Worm (Caenorhabditis elegans) whole organism, young adult: Measurements from ENCODE around the gene T28D6.3.

Experiments
- B0019.2 ChIP-seq: fragments of 200-800 bp; sonication (Bioruptor generic); conservative IDR thresholded peaks from 2 replicates; pipeline ENCODE4 v1.3.6; 2022; ENCODE audit warnings: missing genetic modification reagents, missing genetic modification characterization, missing compliant biosample characterization
- C17E4.6 ChIP-seq: fragments of 200-800 bp; sonication (Bioruptor generic); IDR thresholded peaks from 2 replicates; pipeline ENCODE4 v1.3.6; 2022; ENCODE audit warnings: missing genetic modification reagents, missing genetic modification characterization, missing compliant biosample characterization
- F22D6.2 ChIP-seq: sonication (generic microtip); optimal IDR thresholded peaks from 2 replicates; lab custom pipeline; 2016; ENCODE audit warnings: mild to moderate bottlenecking, missing genetic modification characterization, missing compliant biosample characterization
- F23B12.7 ChIP-seq: sonication (generic microtip); optimal IDR thresholded peaks from 2 replicates; lab custom pipeline; 2017; ENCODE audit warnings: missing genetic modification characterization, mild to moderate bottlenecking, missing compliant biosample characterization, antibody characterized with exemption, moderate library complexity; ENCODE audit not compliant: insufficient read depth
- F37B4.10 ChIP-seq: fragments of 200-800 bp; sonication (Bioruptor generic); IDR thresholded peaks from 2 replicates; pipeline ENCODE4 v1.3.6; 2022; ENCODE audit warnings: missing genetic modification characterization, missing compliant biosample characterization
- F55B11.4 ChIP-seq: sonication (generic microtip); optimal IDR thresholded peaks from 2 replicates; lab custom pipeline; 2016; ENCODE audit warnings: missing compliant biosample characterization, missing genetic modification characterization, borderline replicate concordance; ENCODE audit not compliant: insufficient read depth
- F57A8.1 ChIP-seq: fragments of 200-800 bp; sonication (Bioruptor generic); optimal IDR thresholded peaks from 2 replicates; lab custom pipeline; 2018; ENCODE audit warnings: mild to moderate bottlenecking, missing genetic modification characterization, moderate library complexity, missing compliant biosample characterization
- T26A5.8 ChIP-seq: sonication (generic microtip); optimal IDR thresholded peaks from 2 replicates; lab custom pipeline; 2016; ENCODE audit warnings: missing genetic modification characterization, missing compliant biosample characterization
- Y56A3A.18 ChIP-seq: fragments of 200-800 bp; sonication (Bioruptor generic); IDR thresholded peaks from 2 replicates; pipeline ENCODE4 v1.3.6; 2022; ENCODE audit warnings: missing genetic modification reagents, missing genetic modification characterization, missing compliant biosample characterization
- Y79H2A.3 ChIP-seq: fragments of 200-800 bp; sonication (Bioruptor generic); conservative IDR thresholded peaks from 2 replicates; pipeline ENCODE4 v1.3.6; 2022; ENCODE audit warnings: missing genetic modification reagents, missing genetic modification characterization, missing compliant biosample characterization
- ZK185.1 ChIP-seq: sonication (generic microtip); optimal IDR thresholded peaks from 2 replicates; lab custom pipeline; 2016; ENCODE audit warnings: mild to moderate bottlenecking, missing genetic modification characterization, missing compliant biosample characterization; ENCODE audit not compliant: poor library complexity, severe bottlenecking
- akir-1 ChIP-seq: fragments of 200-800 bp; sonication (Bioruptor generic); optimal IDR thresholded peaks from 2 replicates; lab custom pipeline; 2018; ENCODE audit warnings: mild to moderate bottlenecking, missing genetic modification characterization, moderate library complexity, missing compliant biosample characterization
- attf-5 ChIP-seq: fragments of 200-800 bp; sonication (Bioruptor generic); optimal IDR thresholded peaks from 2 replicates; lab custom pipeline; 2018; ENCODE audit warnings: mild to moderate bottlenecking, missing genetic modification characterization, missing compliant biosample characterization
- attf-6 ChIP-seq: fragments of 200-800 bp; sonication (Bioruptor generic); IDR thresholded peaks from 2 replicates; pipeline ENCODE4 v1.3.6; 2022; ENCODE audit warnings: missing genetic modification reagents, missing genetic modification characterization, missing compliant biosample characterization
- bed-1 ChIP-seq: fragments of 200-800 bp; sonication (Bioruptor generic); IDR thresholded peaks from 2 replicates; pipeline ENCODE4 v1.3.6; 2022; ENCODE audit warnings: missing genetic modification reagents, missing genetic modification characterization, missing compliant biosample characterization
- bed-2 ChIP-seq: fragments of 200-800 bp; sonication (Bioruptor generic); IDR thresholded peaks from 2 replicates; pipeline ENCODE4 v1.3.6; 2022; ENCODE audit warnings: missing genetic modification reagents, missing genetic modification characterization, missing compliant biosample characterization
- ceh-100 ChIP-seq: fragments of 200-800 bp; sonication (Bioruptor generic); IDR thresholded peaks from 2 replicates; pipeline ENCODE4 v1.3.6; 2022; ENCODE audit warnings: missing genetic modification reagents, missing genetic modification characterization, missing compliant biosample characterization
- ceh-40 ChIP-seq: fragments of 200-800 bp; sonication (Bioruptor generic); IDR thresholded peaks from 2 replicates; pipeline ENCODE4 v1.3.6; 2022; ENCODE audit warnings: missing genetic modification characterization, missing compliant biosample characterization
- ceh-91 ChIP-seq: fragments of 200-800 bp; sonication (Bioruptor generic); IDR thresholded peaks from 2 replicates; pipeline ENCODE4 v1.3.6; 2022; ENCODE audit warnings: missing genetic modification reagents, missing genetic modification characterization, missing compliant biosample characterization
- chd-7 ChIP-seq: sonication (generic microtip); optimal IDR thresholded peaks from 2 replicates; lab custom pipeline; 2016; ENCODE audit warnings: mild to moderate bottlenecking, missing genetic modification characterization, moderate library complexity, missing compliant biosample characterization
- die-1 ChIP-seq: sonication (generic microtip); optimal IDR thresholded peaks from 2 replicates; lab custom pipeline; 2016; ENCODE audit warnings: missing genotype, mild to moderate bottlenecking, missing genetic modification characterization, missing compliant biosample characterization
- dpff-1 ChIP-seq: sonication (generic microtip); optimal IDR thresholded peaks from 2 replicates; lab custom pipeline; 2017; ENCODE audit warnings: mild to moderate bottlenecking, missing genetic modification characterization, missing compliant biosample characterization
- egl-18 ChIP-seq: fragments of 200-800 bp; sonication (Bioruptor generic); IDR thresholded peaks from 2 replicates; pipeline ENCODE4 v1.3.6; 2022; ENCODE audit warnings: missing genetic modification reagents, missing genetic modification characterization, missing compliant biosample characterization
- egl-44 ChIP-seq: fragments of 200-800 bp; sonication (Bioruptor generic); IDR thresholded peaks from 2 replicates; pipeline ENCODE4 v1.3.6; 2022; ENCODE audit warnings: missing genetic modification reagents, missing genetic modification characterization, missing compliant biosample characterization
- egrh-3 ChIP-seq: fragments of 200-800 bp; sonication (Bioruptor generic); IDR thresholded peaks from 2 replicates; pipeline ENCODE4 v1.3.6; 2022; ENCODE audit warnings: missing genetic modification reagents, missing genetic modification characterization, missing compliant biosample characterization
- ekl-4 ChIP-seq: fragments of 200-800 bp; sonication (Bioruptor generic); IDR thresholded peaks from 2 replicates; pipeline ENCODE4 v1.3.6; 2022; ENCODE audit warnings: missing genetic modification reagents, missing genetic modification characterization, missing compliant biosample characterization
- ets-4 ChIP-seq: fragments of 200-800 bp; sonication (Bioruptor generic); optimal IDR thresholded peaks from 2 replicates; lab custom pipeline; 2018; ENCODE audit warnings: mild to moderate bottlenecking, missing genetic modification characterization, missing compliant biosample characterization
- hlh-26 ChIP-seq: fragments of 200-800 bp; sonication (Bioruptor generic); conservative IDR thresholded peaks from 2 replicates; pipeline ENCODE4 v1.3.6; 2022; ENCODE audit warnings: missing genetic modification reagents, missing genetic modification characterization, missing compliant biosample characterization
- lag-1 ChIP-seq: fragments of 200-800 bp; sonication (Bioruptor generic); IDR thresholded peaks from 2 replicates; pipeline ENCODE4 v1.3.6; 2022; ENCODE audit warnings: missing genetic modification reagents, missing genetic modification characterization, missing compliant biosample characterization
- lin-40 ChIP-seq: sonication (generic microtip); optimal IDR thresholded peaks from 2 replicates; lab custom pipeline; 2016; ENCODE audit warnings: missing genetic modification characterization, mild to moderate bottlenecking, missing compliant biosample characterization, missing genotype, missing genetic modification reagents
- lir-1 ChIP-seq: fragments of 200-800 bp; sonication (Bioruptor generic); conservative IDR thresholded peaks from 2 replicates; pipeline ENCODE4 v1.3.6; 2022; ENCODE audit warnings: missing genetic modification reagents, missing genetic modification characterization, missing compliant biosample characterization
- madf-10 ChIP-seq: sonication (generic microtip); optimal IDR thresholded peaks from 2 replicates; lab custom pipeline; 2016; ENCODE audit warnings: mild to moderate bottlenecking, missing genetic modification characterization, missing compliant biosample characterization
- madf-8 ChIP-seq: fragments of 200-800 bp; sonication (Bioruptor generic); conservative IDR thresholded peaks from 2 replicates; pipeline ENCODE4 v1.3.6; 2022; ENCODE audit warnings: missing genetic modification reagents, missing genetic modification characterization, missing compliant biosample characterization
- mcd-1 ChIP-seq: fragments of 200-800 bp; sonication (Bioruptor generic); IDR thresholded peaks from 2 replicates; pipeline ENCODE4 v1.3.6; 2022; ENCODE audit warnings: missing genetic modification reagents, missing genetic modification characterization, missing compliant biosample characterization
- mes-4 ChIP-seq: sonication (generic microtip); optimal IDR thresholded peaks from 2 replicates; lab custom pipeline; 2016; ENCODE audit warnings: missing genotype, missing genetic modification characterization, missing compliant biosample characterization
- mxl-1 ChIP-seq: sonication (generic microtip); optimal IDR thresholded peaks from 2 replicates; lab custom pipeline; 2016; ENCODE audit warnings: missing genetic modification characterization, missing compliant biosample characterization
- nfya-1 ChIP-seq: sonication (generic microtip); optimal IDR thresholded peaks from 2 replicates; lab custom pipeline; 2017; ENCODE audit warnings: antibody characterized with exemption, missing compliant biosample characterization, missing genetic modification characterization, borderline replicate concordance; ENCODE audit not compliant: insufficient read depth
- nfyb-1 ChIP-seq: fragments of 200-800 bp; sonication (Bioruptor generic); IDR thresholded peaks from 2 replicates; pipeline ENCODE4 v1.3.6; 2022; ENCODE audit warnings: missing genetic modification reagents, missing genetic modification characterization, missing compliant biosample characterization
- repo-1 ChIP-seq: sonication (generic microtip); optimal IDR thresholded peaks from 2 replicates; lab custom pipeline; 2017; ENCODE audit warnings: mild to moderate bottlenecking, missing genetic modification characterization, missing compliant biosample characterization
- snpc-3.4 ChIP-seq: sonication (generic microtip); optimal IDR thresholded peaks from 2 replicates; lab custom pipeline; 2017; ENCODE audit warnings: missing genetic modification characterization, mild to moderate bottlenecking, missing compliant biosample characterization, antibody characterized with exemption, moderate library complexity, missing genotype, missing genetic modification reagents
- somi-1 ChIP-seq: fragments of 200-800 bp; sonication (Bioruptor generic); optimal IDR thresholded peaks from 2 replicates; lab custom pipeline; 2018; ENCODE audit warnings: mild to moderate bottlenecking, missing genetic modification characterization, missing compliant biosample characterization
- tbx-9 ChIP-seq: sonication (generic microtip); optimal IDR thresholded peaks from 2 replicates; lab custom pipeline; 2016; ENCODE audit warnings: borderline replicate concordance, missing genetic modification characterization, inconsistent platforms, missing compliant biosample characterization
- tlf-1 ChIP-seq: fragments of 200-800 bp; sonication (Bioruptor generic); optimal IDR thresholded peaks from 2 replicates; lab custom pipeline; 2018; ENCODE audit warnings: mild to moderate bottlenecking, missing genetic modification characterization, missing compliant biosample characterization
- unc-130 ChIP-seq: sonication (generic microtip); optimal IDR thresholded peaks from 2 replicates; lab custom pipeline; 2016; ENCODE audit warnings: missing genetic modification reagents, missing genetic modification characterization, missing compliant biosample characterization
- unc-62 ChIP-seq: fragments of 150-350 bp; optimal IDR thresholded peaks from 2 replicates; lab custom pipeline; 2014; ENCODE audit warnings: missing biosample characterization, missing genetic modification reagents, missing genetic modification characterization
- xnd-1 ChIP-seq: sonication (generic microtip); optimal IDR thresholded peaks from 2 replicates; lab custom pipeline; 2016; ENCODE audit warnings: missing genotype, missing genetic modification reagents, missing genetic modification characterization, missing compliant biosample characterization
- zim-3 ChIP-seq: sonication (generic microtip); optimal IDR thresholded peaks from 2 replicates; lab custom pipeline; 2017; ENCODE audit warnings: mild to moderate bottlenecking, missing genetic modification characterization, moderate library complexity, missing compliant biosample characterization
- ztf-25 ChIP-seq: fragments of 200-800 bp; sonication (Bioruptor generic); IDR thresholded peaks from 2 replicates; pipeline ENCODE4 v1.3.6; 2022; ENCODE audit warnings: missing genetic modification reagents, missing genetic modification characterization, missing compliant biosample characterization
- ztf-3 ChIP-seq: fragments of 200-800 bp; sonication (Bioruptor generic); optimal IDR thresholded peaks from 2 replicates; lab custom pipeline; 2018; ENCODE audit warnings: mild to moderate bottlenecking, missing genetic modification characterization, missing compliant biosample characterization

The T28D6.3 gene

ce11 chrIII:11317164-11317620, 49.4 kb upstream of the T28D6.3 start, which contains the start of gene mcm-10 (continued):
- no peak for TF ChIP-seq zim-3 (tag; lab: Kevin White, UChicago)
- TF ChIP-seq madf-8 (GFP tag; lab: Robert Waterston, UW): peak; percentile 17; the same call in 1 of the 2 replicates
- no peak for TF ChIP-seq egl-18 (GFP tag; lab: Robert Waterston, UW)
- 0 out of 2 replicates have a peak, but pooled peaks have one; percentile 7 for TF ChIP-seq ztf-25 (GFP tag; lab: Robert Waterston, UW)
- TF ChIP-seq attf-6: no peak
- no peak for TF ChIP-seq F55B11.4
- no peak for TF ChIP-seq lir-1 (GFP tag; lab: Robert Waterston, UW)
- TF ChIP-seq ceh-91: peak; percentile 39; the same call in 1 of the 2 replicates
- no peak for TF ChIP-seq tlf-1 (GFP tag; lab: Kevin White, UChicago)
- TF ChIP-seq F37B4.10: no peak
- TF ChIP-seq chd-7 (tag; lab: Kevin White, UChicago): no peak
- TF ChIP-seq dpff-1: no peak
- TF ChIP-seq nfya-1 (tag; lab: Kevin White, UChicago): no peak
- TF ChIP-seq xnd-1 (tag; lab: Kevin White, UChicago): no peak
- TF ChIP-seq B0019.2 (GFP tag; lab: Robert Waterston, UW): no peak
- no peak for TF ChIP-seq tbx-9 (tag; lab: Kevin White, UChicago)
- TF ChIP-seq repo-1 (tag; lab: Kevin White, UChicago): no peak
- peak; percentile 79 for TF ChIP-seq lin-40 (tag; lab: Kevin White, UChicago)
- TF ChIP-seq Y79H2A.3: no peak
- TF ChIP-seq somi-1 (GFP tag; lab: Kevin White, UChicago): no peak
- no peak for TF ChIP-seq lag-1 (GFP tag; lab: Robert Waterston, UW)
- no peak for TF ChIP-seq bed-1 (GFP tag; lab: Robert Waterston, UW)
- TF ChIP-seq F57A8.1: no peak
- no peak for TF ChIP-seq hlh-26 (GFP tag; lab: Robert Waterston, UW)
- peak; percentile 21 for TF ChIP-seq madf-10 (tag; lab: Kevin White, UChicago)
- TF ChIP-seq attf-5: peak; percentile 89
- TF ChIP-seq T26A5.8: no peak
- no peak for TF ChIP-seq nfyb-1 (GFP tag; lab: Robert Waterston, UW)
- peak; percentile 51 for TF ChIP-seq unc-130
- peak; percentile 41 for TF ChIP-seq snpc-3.4 (tag; lab: Kevin White, UChicago)
- TF ChIP-seq F23B12.7: peak; percentile 48
- no peak for TF ChIP-seq mes-4 (tag; lab: Kevin White, UChicago)
- no peak for TF ChIP-seq die-1 (tag; lab: Kevin White, UChicago)
- no peak for TF ChIP-seq Y56A3A.18 (GFP tag; lab: Robert Waterston, UW)
- TF ChIP-seq ceh-40 (GFP tag; lab: Robert Waterston, UW): no peak
- TF ChIP-seq ceh-100: peak; percentile 96
- no peak for TF ChIP-seq mxl-1 (tag; lab: Kevin White, UChicago)
- TF ChIP-seq mcd-1 (GFP tag; lab: Robert Waterston, UW): peak; percentile 51
- no peak; the same call in 1 of the 2 replicates for TF ChIP-seq bed-2 (GFP tag; lab: Robert Waterston, UW)
- peak; percentile 8; the same call in 1 of the 2 replicates for TF ChIP-seq C17E4.6 (GFP tag; lab: Robert Waterston, UW)
- no peak for TF ChIP-seq egrh-3 (GFP tag; lab: Robert Waterston, UW)
- TF ChIP-seq F22D6.2: no peak
- TF ChIP-seq ZK185.1 (tag; lab: Kevin White, UChicago): no peak
- TF ChIP-seq egl-44: no peak
- no peak for TF ChIP-seq akir-1 (GFP tag; lab: Kevin White, UChicago)
- TF ChIP-seq ekl-4 (GFP tag; lab: Robert Waterston, UW): no peak
- TF ChIP-seq ets-4 (GFP tag; lab: Kevin White, UChicago): no peak
- TF ChIP-seq ztf-3 (GFP tag; lab: Kevin White, UChicago): no peak
- TF ChIP-seq unc-62 (GFP tag; lab: Kevin White, UChicago): no peak
